Fruit fly (Drosophila melanogaster) whole organism, embryonic: ENCODE results near the gene CG7367.

Experiments
- Atf3 ChIP-seq: fragments of 200-800 bp; sonication (Bioruptor generic); optimal IDR thresholded peaks from 3 replicates; lab custom pipeline; 2016; ENCODE audit warnings: missing biosample characterization, missing genetic modification characterization
- CG12071 ChIP-seq: fragments of 200-800 bp; sonication (Bioruptor generic); optimal IDR thresholded peaks from 3 replicates; lab custom pipeline; 2018; ENCODE audit warnings: missing biosample characterization, mild to moderate bottlenecking, missing genetic modification characterization
- CG12299 ChIP-seq: fragments of 200-800 bp; sonication (Bioruptor generic); optimal IDR thresholded peaks from 2 replicates; lab custom pipeline; 2018; ENCODE audit warnings: missing biosample characterization, mild to moderate bottlenecking, missing genetic modification characterization
- CG12942 ChIP-seq: fragments of 200-800 bp; sonication (Bioruptor generic); optimal IDR thresholded peaks from 3 replicates; lab custom pipeline; 2016; ENCODE audit warnings: missing biosample characterization, missing genetic modification characterization
- CG13894 ChIP-seq: fragments of 200-800 bp; sonication (Bioruptor generic); optimal IDR thresholded peaks from 3 replicates; lab custom pipeline; 2018; ENCODE audit warnings: missing biosample characterization, mild to moderate bottlenecking, missing genetic modification characterization, moderate library complexity
- CG14441 ChIP-seq: fragments of 200-800 bp; sonication (Bioruptor generic); IDR thresholded peaks from 2 replicates; pipeline ENCODE4 v1.3.6; 2022; ENCODE audit warnings: missing biosample characterization, missing genetic modification characterization
- CG14860 ChIP-seq: fragments of 200-800 bp; sonication (Bioruptor generic); IDR thresholded peaks from 3 replicates; pipeline ENCODE4 v1.3.6; 2022; ENCODE audit warnings: missing biosample characterization, missing genetic modification characterization; ENCODE audit not compliant: partially characterized antibody
- CG17186 ChIP-seq: fragments of 200-800 bp; sonication (Bioruptor generic); optimal IDR thresholded peaks from 3 replicates; lab custom pipeline; 2017; ENCODE audit warnings: missing biosample characterization, missing genetic modification reagents, missing genetic modification characterization
- CG1832 ChIP-seq: fragments of 200-800 bp; sonication (Bioruptor generic); optimal IDR thresholded peaks from 2 replicates; lab custom pipeline; 2017; ENCODE audit warnings: missing biosample characterization, mild to moderate bottlenecking, missing genetic modification characterization, inconsistent platforms
- CG18764 ChIP-seq: fragments of 200-800 bp; sonication (Bioruptor generic); optimal IDR thresholded peaks from 3 replicates; lab custom pipeline; 2016; ENCODE audit warnings: missing biosample characterization, missing genetic modification characterization
- CG2712 ChIP-seq: fragments of 200-800 bp; optimal IDR thresholded peaks from 3 replicates; lab custom pipeline; 2019; ENCODE audit warnings: missing biosample characterization, mild to moderate bottlenecking, missing genetic modification characterization, moderate library complexity
- CG2889 ChIP-seq: fragments of 200-800 bp; sonication (Bioruptor generic); IDR thresholded peaks from 3 replicates; pipeline ENCODE4 v1.3.6; 2022; ENCODE audit warnings: missing biosample characterization, missing genetic modification characterization
- CG33213 ChIP-seq: fragments of 200-800 bp; sonication (Bioruptor generic); optimal IDR thresholded peaks from 3 replicates; lab custom pipeline; 2016; ENCODE audit warnings: missing biosample characterization, missing genetic modification characterization
- CG5180 ChIP-seq: fragments of 200-800 bp; sonication (Bioruptor generic); optimal IDR thresholded peaks from 3 replicates; lab custom pipeline; 2017; ENCODE audit warnings: missing biosample characterization, missing genetic modification characterization, mild to moderate bottlenecking, moderate library complexity, missing genetic modification reagents
- CG7271 ChIP-seq: fragments of 200-800 bp; sonication (Bioruptor generic); optimal IDR thresholded peaks from 2 replicates; lab custom pipeline; 2018; ENCODE audit warnings: missing biosample characterization, mild to moderate bottlenecking, missing genetic modification characterization, moderate library complexity
- CG7839 ChIP-seq: fragments of 200-800 bp; sonication (Bioruptor generic); optimal IDR thresholded peaks from 3 replicates; lab custom pipeline; 2018; ENCODE audit warnings: missing biosample characterization, mild to moderate bottlenecking, missing genetic modification characterization, moderate library complexity
- CG8478 ChIP-seq: fragments of >200 bp; optimal IDR thresholded peaks from 2 replicates; lab custom pipeline; 2018
- CG8924 ChIP-seq: fragments of 200-800 bp; optimal IDR thresholded peaks from 3 replicates; lab custom pipeline; 2019; ENCODE audit warnings: missing biosample characterization, mild to moderate bottlenecking, missing genetic modification characterization, moderate library complexity
- CG9215 ChIP-seq: fragments of 200-800 bp; sonication (Bioruptor generic); IDR thresholded peaks from 2 replicates; pipeline ENCODE4 v1.3.6; 2022; ENCODE audit warnings: missing biosample characterization, missing genetic modification characterization
- Eip74EF ChIP-seq, 2 experiments: fragments of 200-800 bp in 1 of 2; fragments of >200 bp in 1 of 2; sonication (Bioruptor generic) in 1 of 2; optimal IDR thresholded peaks; 2 replicates each; lab custom pipeline; 2017 to 2019; ENCODE audit warnings: missing biosample characterization in 2 of 2, missing genetic modification characterization in 2 of 2, mild to moderate bottlenecking in 1 of 2, moderate library complexity in 1 of 2
- Fer1 ChIP-seq: fragments of 200-800 bp; sonication (Bioruptor generic); optimal IDR thresholded peaks from 2 replicates; lab custom pipeline; 2017; ENCODE audit warnings: missing biosample characterization, mild to moderate bottlenecking, missing genetic modification characterization
- Hr78 ChIP-seq, 2 experiments: fragments of 200-800 bp in 1 of 2; fragments of >200 bp in 1 of 2; sonication (Bioruptor generic) in 1 of 2; optimal IDR thresholded peaks; 2 replicates each; lab custom pipeline; 2017 to 2019; ENCODE audit warnings: missing biosample characterization in 2 of 2, missing genetic modification characterization in 2 of 2, mild to moderate bottlenecking in 1 of 2, moderate library complexity in 1 of 2
- Jarid2 ChIP-seq: fragments of 200-800 bp; sonication (Bioruptor generic); optimal IDR thresholded peaks from 3 replicates; lab custom pipeline; 2017; ENCODE audit warnings: mild to moderate bottlenecking, missing biosample characterization, missing genetic modification reagents, missing genetic modification characterization
- MBD-R2 ChIP-seq: fragments of 200-800 bp; sonication (Bioruptor generic); IDR thresholded peaks from 2 replicates; pipeline ENCODE4 v1.3.6; 2022; ENCODE audit warnings: missing biosample characterization, missing genetic modification characterization
- Med ChIP-seq: fragments of 200-800 bp; sonication (Bioruptor generic); peaks from one replicate; lab custom pipeline; 2016; ENCODE audit warnings: missing biosample characterization, missing genetic modification characterization, mild to moderate bottlenecking, inconsistent platforms, moderate library complexity
- NFAT ChIP-seq: fragments of 200-800 bp; sonication (Bioruptor generic); IDR thresholded peaks from 2 replicates; pipeline ENCODE4 v1.3.6; 2022; ENCODE audit warnings: missing biosample characterization, missing genetic modification characterization
- al ChIP-seq: fragments of 200-800 bp; sonication (Bioruptor generic); IDR thresholded peaks from 2 replicates; pipeline ENCODE4 v1.3.6; 2022; ENCODE audit warnings: missing biosample characterization, missing genetic modification characterization
- aop ChIP-seq: fragments of 200-800 bp; sonication (Bioruptor generic); IDR thresholded peaks from 2 replicates; pipeline ENCODE4 v1.3.6; 2022; ENCODE audit warnings: missing biosample characterization, missing genetic modification characterization
- ase ChIP-seq: fragments of 200-800 bp; sonication (Bioruptor generic); IDR thresholded peaks from 3 replicates; pipeline ENCODE4 v1.3.6; 2022; ENCODE audit warnings: missing biosample characterization, missing genetic modification characterization
- bigmax ChIP-seq: fragments of 200-800 bp; sonication (Bioruptor generic); optimal IDR thresholded peaks from 2 replicates; lab custom pipeline; 2018; ENCODE audit warnings: missing biosample characterization, mild to moderate bottlenecking, missing genetic modification characterization
- chm ChIP-seq: fragments of 200-800 bp; sonication (Bioruptor generic); IDR thresholded peaks from 2 replicates; pipeline ENCODE4 v1.3.6; 2022; ENCODE audit warnings: missing biosample characterization, missing genetic modification characterization
- ci ChIP-seq: fragments of 200-800 bp; sonication (Bioruptor generic); IDR thresholded peaks from 3 replicates; pipeline ENCODE4 v1.3.6; 2022; ENCODE audit warnings: missing biosample characterization, missing genetic modification characterization
- ewg ChIP-seq: fragments of 200-800 bp; sonication (Bioruptor generic); optimal IDR thresholded peaks from 3 replicates; lab custom pipeline; 2017; ENCODE audit warnings: mild to moderate bottlenecking, missing biosample characterization, missing genetic modification reagents, missing genetic modification characterization
- exex ChIP-seq: fragments of 200-800 bp; sonication (Bioruptor generic); optimal IDR thresholded peaks from 4 replicates; lab custom pipeline; 2018; ENCODE audit warnings: missing biosample characterization, mild to moderate bottlenecking, missing genetic modification characterization, moderate library complexity
- ftz-f1 ChIP-seq: fragments of 200-800 bp; sonication (Bioruptor generic); optimal IDR thresholded peaks from 2 replicates; lab custom pipeline; 2016; ENCODE audit warnings: missing biosample characterization, missing genetic modification characterization
- ind ChIP-seq: fragments of 200-800 bp; sonication (Bioruptor generic); optimal IDR thresholded peaks from 3 replicates; lab custom pipeline; 2016; ENCODE audit warnings: missing biosample characterization, missing genetic modification characterization
- maf-S ChIP-seq: fragments of 200-800 bp; sonication (Bioruptor generic); optimal IDR thresholded peaks from 2 replicates; lab custom pipeline; 2016; ENCODE audit warnings: missing biosample characterization, missing genetic modification characterization
- mirr ChIP-seq: fragments of 200-800 bp; sonication (Bioruptor generic); optimal IDR thresholded peaks from 3 replicates; lab custom pipeline; 2018; ENCODE audit warnings: missing biosample characterization, mild to moderate bottlenecking, missing genetic modification characterization
- nmo ChIP-seq: fragments of 200-800 bp; sonication (Bioruptor generic); optimal IDR thresholded peaks from 2 replicates; lab custom pipeline; 2018; ENCODE audit warnings: missing biosample characterization, mild to moderate bottlenecking, missing genetic modification characterization, moderate library complexity
- pzg ChIP-seq: fragments of 200-800 bp; sonication (Bioruptor generic); optimal IDR thresholded peaks from 3 replicates; lab custom pipeline; 2018; ENCODE audit warnings: missing biosample characterization, mild to moderate bottlenecking, missing genetic modification characterization, moderate library complexity
- repo ChIP-seq: fragments of 200-800 bp; sonication (Bioruptor generic); optimal IDR thresholded peaks from 2 replicates; lab custom pipeline; 2016; ENCODE audit warnings: missing biosample characterization, missing genetic modification characterization
- rib ChIP-seq: fragments of 200-800 bp; sonication (Bioruptor generic); IDR thresholded peaks from 2 replicates; pipeline ENCODE4 v1.3.6; 2022; ENCODE audit warnings: missing biosample characterization, missing genetic modification characterization
- scrt ChIP-seq: fragments of 200-800 bp; sonication (Bioruptor generic); optimal IDR thresholded peaks from 2 replicates; lab custom pipeline; 2018; ENCODE audit warnings: missing biosample characterization, mild to moderate bottlenecking, missing genetic modification characterization, moderate library complexity
- slbo ChIP-seq: fragments of 200-800 bp; sonication (Bioruptor generic); IDR thresholded peaks from 2 replicates; pipeline ENCODE4 v1.3.6; 2022; ENCODE audit warnings: missing biosample characterization, missing genetic modification characterization
- tx ChIP-seq: fragments of 200-800 bp; sonication (Bioruptor generic); optimal IDR thresholded peaks from 2 replicates; lab custom pipeline; 2016; ENCODE audit warnings: missing biosample characterization, missing genetic modification characterization
- unc-4 ChIP-seq: fragments of 200-800 bp; sonication (Bioruptor generic); IDR thresholded peaks from 2 replicates; pipeline ENCODE4 v1.3.6; 2022; ENCODE audit warnings: missing biosample characterization, missing genetic modification characterization; ENCODE audit not compliant: partially characterized antibody
- yki ChIP-seq: fragments of >200 bp; optimal IDR thresholded peaks from 3 replicates; lab custom pipeline; 2018
- zf30C ChIP-seq: fragments of 200-800 bp; sonication (Bioruptor generic); optimal IDR thresholded peaks from 3 replicates; lab custom pipeline; 2018; ENCODE audit warnings: missing biosample characterization, mild to moderate bottlenecking, missing genetic modification characterization

The CG7367 gene

dm6 chr2L:8083427-8084295 is 44.1 kb upstream of the CG7367 start (continued):
- TF ChIP-seq chm (GFP tag; lab: Robert Waterston, UW) (peak; percentile 24; the same call in 1 of the 2 replicates), CG12942 (no peak), CG9215 (GFP tag; lab: Robert Waterston, UW) (0 out of 2 replicates have a peak, but pooled peaks have one; percentile 19), yki (lab: Kevin White, UChicago) (peak; percentile 38), Fer1 (GFP tag; lab: Kevin White, UChicago) (peak; percentile 16), CG2889 (GFP tag; lab: Robert Waterston, UW) (no peak), aop (GFP tag; lab: Robert Waterston, UW) (0 out of 2 replicates have a peak, but pooled peaks have one; percentile 4), rib (GFP tag; lab: Robert Waterston, UW) (no peak), CG2712 (tag; lab: Kevin White, UChicago) (no peak), ase (GFP tag; lab: Robert Waterston, UW) (no peak), CG13894 (peak; percentile 44), tx (no peak), pzg (GFP tag; lab: Kevin White, UChicago) (peak; percentile 4), CG7271 (tag; lab: Kevin White, UChicago) (no peak), ftz-f1 (GFP tag; lab: Kevin White, UChicago) (peak; percentile 93), CG33213 (GFP tag; lab: Kevin White, UChicago) (no peak), unc-4 (GFP tag; lab: Robert Waterston, UW) (no peak), maf-S (no peak), CG18764 (no peak), CG8478 (lab: Kevin White, UChicago) (peak; percentile 98), CG12299 (tag; lab: Kevin White, UChicago) (peak; percentile 50), CG5180 (peak; percentile 16), exex (tag; lab: Kevin White, UChicago) (peak; percentile 4), Eip74EF (GFP tag; optimal IDR thresholded peaks at IDR 0.05; lab: Kevin White, UChicago) (peak in 1 of 2 experiments; percentile 36), scrt (GFP tag; lab: Kevin White, UChicago) (no peak), slbo (GFP tag; lab: Robert Waterston, UW) (0 out of 2 replicates have a peak, but pooled peaks have one; percentile 31), CG17186 (GFP tag; lab: Kevin White, UChicago) (no peak), repo (GFP tag; lab: Kevin White, UChicago) (no peak), CG8924 (tag; lab: Kevin White, UChicago) (peak; percentile 8), CG7839 (no peak), Hr78 (GFP tag; optimal IDR thresholded peaks at IDR 0.05; lab: Kevin White, UChicago) (peak in 1 of 2 experiments; percentile 94), ewg (peak; percentile 12), al (GFP tag; lab: Robert Waterston, UW) (no peak), Med (GFP tag; lab: Kevin White, UChicago) (peak; percentile 65), mirr (peak; percentile 45), CG14860 (no peak), NFAT (GFP tag; lab: Robert Waterston, UW) (peak; percentile 28; the same call in 1 of the 2 replicates), zf30C (no peak), CG1832 (GFP tag; lab: Kevin White, UChicago) (peak; percentile 76), ci (GFP tag; lab: Robert Waterston, UW) (peak; percentile 57; the same call in 2 of the 3 replicates), Jarid2 (peak; percentile 48), CG14441 (GFP tag; lab: Robert Waterston, UW) (no peak), ind (no peak), Atf3 (peak; percentile 4), bigmax (GFP tag; lab: Kevin White, UChicago) (no peak), nmo (GFP tag; lab: Kevin White, UChicago) (no peak), MBD-R2 (GFP tag; lab: Robert Waterston, UW) (peak; percentile 17; the same call in 1 of the 2 replicates), CG12071 (peak; percentile 11)
